Worm (Caenorhabditis elegans) whole organism, L4 larva: ENCODE results near the gene lido-7.

Experiments used
- T26A8.4 ChIP-seq: fragments of 200-800 bp; sonication (Bioruptor generic); IDR thresholded peaks from 2 replicates; pipeline ENCODE4 v1.3.6; 2022; ENCODE audit warnings: missing genetic modification characterization, missing compliant biosample characterization
- ama-1 ChIP-seq: fragments of 150-350 bp; optimal IDR thresholded peaks from 2 replicates; lab custom pipeline; 2014; ENCODE audit warnings: inconsistent platforms, mixed read lengths
- cey-2 ChIP-seq: sonication (generic microtip); optimal IDR thresholded peaks from 3 replicates; lab custom pipeline; 2017; ENCODE audit warnings: missing genetic modification characterization, mild to moderate bottlenecking, missing compliant biosample characterization, antibody characterized with exemption, borderline replicate concordance; ENCODE audit not compliant: insufficient read depth
- dve-1 ChIP-seq: sonication (generic microtip); optimal IDR thresholded peaks from 2 replicates; lab custom pipeline; 2017; ENCODE audit warnings: antibody characterized with exemption, mild to moderate bottlenecking, missing genetic modification characterization, missing compliant biosample characterization; ENCODE audit not compliant: insufficient read depth
- fkh-10 ChIP-seq: fragments of 150-350 bp; optimal IDR thresholded peaks from 2 replicates; lab custom pipeline; 2014; ENCODE audit warnings: missing biosample characterization, missing genetic modification reagents, missing genetic modification characterization
- hlh-30 ChIP-seq: sonication (generic microtip); optimal IDR thresholded peaks from 2 replicates; lab custom pipeline; 2017; ENCODE audit warnings: antibody characterized with exemption, mild to moderate bottlenecking, missing genetic modification characterization, missing compliant biosample characterization; ENCODE audit not compliant: insufficient read depth
- lsy-2 ChIP-seq, 2 experiments: fragments of 150-350 bp in 1 of 2; sonication (generic microtip) in 1 of 2; optimal IDR thresholded peaks; 2 replicates each; lab custom pipeline; 2014 to 2017; ENCODE audit warnings: missing biosample characterization in 2 of 2, missing genetic modification characterization in 2 of 2
- mdl-1 ChIP-seq, 2 experiments: fragments of 150-350 bp in 1 of 2; sonication (generic microtip) in 1 of 2; optimal IDR thresholded peaks; 2 replicates each; lab custom pipeline; 2014 to 2017; ENCODE audit warnings: missing biosample characterization in 2 of 2, missing genetic modification characterization in 2 of 2
- nhr-41 ChIP-seq: fragments of 200-800 bp; sonication (Bioruptor generic); IDR thresholded peaks from 2 replicates; pipeline ENCODE4 v1.3.6; 2022; ENCODE audit warnings: missing genetic modification reagents, missing genetic modification characterization, missing compliant biosample characterization
- pqm-1 ChIP-seq: sonication (generic microtip); optimal IDR thresholded peaks from 2 replicates; lab custom pipeline; 2017; ENCODE audit warnings: missing biosample characterization, missing genetic modification characterization
- snpc-1.2 ChIP-seq: fragments of 200-800 bp; sonication (Bioruptor generic); IDR thresholded peaks from 2 replicates; pipeline ENCODE4 v1.3.6; 2022; ENCODE audit warnings: missing genetic modification reagents, missing genetic modification characterization, missing compliant biosample characterization
- unc-130 ChIP-seq: sonication (generic microtip); optimal IDR thresholded peaks from 2 replicates; lab custom pipeline; 2016; ENCODE audit warnings: missing genetic modification reagents, missing genetic modification characterization, missing compliant biosample characterization
- vab-7 ChIP-seq: fragments of 200-800 bp; sonication (Bioruptor generic); IDR thresholded peaks from 2 replicates; pipeline ENCODE4 v1.3.6; 2022; ENCODE audit warnings: missing genetic modification reagents, missing genetic modification characterization, missing compliant biosample characterization

ce11 chrII:2943966-2944365 lies 44.1 kb upstream of the lido-7 start, which contains the start of the genes irld-50 and irld-49:
- TF ChIP-seq unc-130 (GFP tag; lab: Kevin White, UChicago): no peak
- TF ChIP-seq mdl-1 (tag; optimal IDR thresholded peaks at IDR 0.05; lab: Kevin White, UChicago): no peak
- TF ChIP-seq hlh-30 (tag; lab: Kevin White, UChicago): no peak
- no peak for TF ChIP-seq T26A8.4
- TF ChIP-seq ama-1: no peak
- no peak for TF ChIP-seq nhr-41 (GFP tag; lab: Robert Waterston, UW)
- no peak for TF ChIP-seq fkh-10
- no peak for TF ChIP-seq lsy-2 (tag; optimal IDR thresholded peaks at IDR 0.05; lab: Kevin White, UChicago)
- TF ChIP-seq dve-1 (tag; lab: Kevin White, UChicago): no peak
- TF ChIP-seq snpc-1.2 (GFP tag; lab: Robert Waterston, UW): no peak
- TF ChIP-seq cey-2 (tag; lab: Kevin White, UChicago): no peak
- no peak for TF ChIP-seq pqm-1 (tag; lab: Kevin White, UChicago)
- no peak for TF ChIP-seq vab-7 (GFP tag; lab: Robert Waterston, UW)
